Worm (Caenorhabditis elegans) whole organism, early embryonic: ENCODE results near the gene F13H8.3.

Source experiments
- B0310.2 ChIP-seq: sonication (generic microtip); optimal IDR thresholded peaks from 2 replicates; lab custom pipeline; 2016; ENCODE audit warnings: mild to moderate bottlenecking, missing genetic modification characterization, missing compliant biosample characterization
- ets-7 ChIP-seq: sonication (generic microtip); optimal IDR thresholded peaks from 2 replicates; lab custom pipeline; 2016; ENCODE audit warnings: missing genotype, missing genetic modification characterization, missing compliant biosample characterization
- hnd-1 ChIP-seq: sonication (generic microtip); optimal IDR thresholded peaks from 2 replicates; lab custom pipeline; 2016; ENCODE audit warnings: missing genetic modification characterization, missing compliant biosample characterization
- pes-1 ChIP-seq: fragments of 200-800 bp; sonication (Bioruptor generic); IDR thresholded peaks from 2 replicates; pipeline ENCODE4 v1.3.6; 2022; ENCODE audit warnings: missing genetic modification reagents, missing genetic modification characterization, missing compliant biosample characterization
- sea-1 ChIP-seq: fragments of 200-800 bp; sonication (Bioruptor generic); conservative IDR thresholded peaks from 2 replicates; pipeline ENCODE4 v1.3.6; 2022; ENCODE audit warnings: missing genetic modification characterization, missing compliant biosample characterization
- tbx-11 ChIP-seq: fragments of 200-800 bp; sonication (Bioruptor generic); IDR thresholded peaks from 2 replicates; pipeline ENCODE4 v1.3.6; 2022; ENCODE audit warnings: missing genetic modification characterization, missing compliant biosample characterization

- TF ChIP-seq pes-1 (GFP tag; lab: Robert Waterston, UW) (no peak), B0310.2 (tag; lab: Kevin White, UChicago) (no peak), tbx-11 (no peak), hnd-1 (no peak), ets-7 (tag; lab: Kevin White, UChicago) (no peak), sea-1 (no peak)
These were observed 41.2 kb upstream of the F13H8.3 start, which contains the start of gene C30B5.6 for ce11 chrII:6222558-6222957.
